Worm (Caenorhabditis elegans) whole organism, L4 larva: Measurements from ENCODE around the gene zyg-12.
A peak's percentile ranks its signal among the peaks of the same experiment; 100 is the strongest.

Experiments used
- F26F4.8 ChIP-seq: fragments of 200-800 bp; sonication (Bioruptor generic); conservative IDR thresholded peaks from 2 replicates; pipeline ENCODE4 v1.3.6; 2022; ENCODE audit warnings: missing genetic modification characterization, missing compliant biosample characterization
- T26A8.4 ChIP-seq: fragments of 200-800 bp; sonication (Bioruptor generic); IDR thresholded peaks from 2 replicates; pipeline ENCODE4 v1.3.6; 2022; ENCODE audit warnings: missing genetic modification characterization, missing compliant biosample characterization
- Y48G9A.11 ChIP-seq: fragments of 200-800 bp; sonication (Bioruptor generic); IDR thresholded peaks from 2 replicates; pipeline ENCODE4 v1.3.6; 2022; ENCODE audit warnings: missing genetic modification reagents, missing genetic modification characterization, missing compliant biosample characterization
- Y5F2A.4 ChIP-seq: fragments of 200-800 bp; sonication (Bioruptor generic); optimal IDR thresholded peaks from 2 replicates; lab custom pipeline; 2018; ENCODE audit warnings: mild to moderate bottlenecking, missing genetic modification characterization, missing compliant biosample characterization
- ZK546.5 ChIP-seq, 2 experiments: sonication (generic microtip); optimal IDR thresholded peaks; 2 replicates each; lab custom pipeline; 2017; ENCODE audit warnings: missing biosample characterization in 2 of 2, missing genetic modification characterization in 2 of 2
- aha-1 ChIP-seq: fragments of 150-350 bp; peaks from one replicate; lab custom pipeline; 2014; ENCODE audit warnings: missing biosample characterization, missing genetic modification characterization
- aly-2 ChIP-seq: sonication (generic microtip); optimal IDR thresholded peaks from 2 replicates; lab custom pipeline; 2018; ENCODE audit warnings: missing biosample characterization, missing genetic modification characterization
- ceh-28 ChIP-seq: fragments of 150-350 bp; optimal IDR thresholded peaks from 2 replicates; lab custom pipeline; 2014; ENCODE audit warnings: missing biosample characterization, missing genetic modification reagents, missing genetic modification characterization
- cey-2 ChIP-seq: sonication (generic microtip); optimal IDR thresholded peaks from 3 replicates; lab custom pipeline; 2017; ENCODE audit warnings: missing genetic modification characterization, mild to moderate bottlenecking, missing compliant biosample characterization, antibody characterized with exemption, borderline replicate concordance; ENCODE audit not compliant: insufficient read depth
- ctbp-1 ChIP-seq: fragments of 200-800 bp; sonication (Bioruptor generic); IDR thresholded peaks from 2 replicates; pipeline ENCODE4 v1.3.6; 2022; ENCODE audit warnings: missing genetic modification reagents, missing genetic modification characterization, missing compliant biosample characterization
- daf-16 ChIP-seq, 3 experiments: sonication (generic microtip); optimal IDR thresholded peaks; 2 replicates each; lab custom pipeline; 2016 to 2017; ENCODE audit warnings: missing genetic modification characterization in 3 of 3, missing genetic modification reagents in 3 of 3, mild to moderate bottlenecking in 2 of 3, missing compliant biosample characterization in 2 of 3, missing biosample characterization in 1 of 3, moderate library complexity in 1 of 3
- daf-19 ChIP-seq: fragments of 200-800 bp; sonication (Bioruptor generic); conservative IDR thresholded peaks from 2 replicates; pipeline ENCODE4 v1.3.6; 2022; ENCODE audit warnings: missing genetic modification characterization, missing compliant biosample characterization
- dmd-6 ChIP-seq: fragments of 200-800 bp; sonication (Bioruptor generic); IDR thresholded peaks from 2 replicates; pipeline ENCODE4 v1.3.6; 2022; ENCODE audit warnings: missing genetic modification reagents, missing genetic modification characterization, missing compliant biosample characterization
- dmd-9 ChIP-seq: fragments of 200-800 bp; sonication (Bioruptor generic); IDR thresholded peaks from 2 replicates; pipeline ENCODE4 v1.3.6; 2022; ENCODE audit warnings: missing genetic modification reagents, missing genetic modification characterization, missing compliant biosample characterization
- dpl-1 ChIP-seq: fragments of 150-350 bp; optimal IDR thresholded peaks from 2 replicates; lab custom pipeline; 2014; ENCODE audit warnings: missing biosample characterization, missing genetic modification reagents, missing genetic modification characterization
- dve-1 ChIP-seq: sonication (generic microtip); optimal IDR thresholded peaks from 2 replicates; lab custom pipeline; 2017; ENCODE audit warnings: antibody characterized with exemption, mild to moderate bottlenecking, missing genetic modification characterization, missing compliant biosample characterization; ENCODE audit not compliant: insufficient read depth
- fkh-10 ChIP-seq: fragments of 150-350 bp; optimal IDR thresholded peaks from 2 replicates; lab custom pipeline; 2014; ENCODE audit warnings: missing biosample characterization, missing genetic modification reagents, missing genetic modification characterization
- hif-1 ChIP-seq, 2 experiments: sonication (generic microtip); optimal IDR thresholded peaks; 2 replicates each; lab custom pipeline; 2016 to 2017; ENCODE audit warnings: missing compliant biosample characterization in 2 of 2, missing genetic modification characterization in 2 of 2, missing genetic modification reagents in 2 of 2, missing genotype in 2 of 2, mild to moderate bottlenecking in 1 of 2
- hlh-30 ChIP-seq: sonication (generic microtip); optimal IDR thresholded peaks from 2 replicates; lab custom pipeline; 2017; ENCODE audit warnings: antibody characterized with exemption, mild to moderate bottlenecking, missing genetic modification characterization, missing compliant biosample characterization; ENCODE audit not compliant: insufficient read depth
- hmg-1.1 ChIP-seq: fragments of 200-800 bp; sonication (Bioruptor generic); IDR thresholded peaks from 2 replicates; pipeline ENCODE4 v1.3.6; 2022; ENCODE audit warnings: missing genetic modification reagents, missing genetic modification characterization, missing compliant biosample characterization
- lin-13 ChIP-seq: fragments of 150-350 bp; optimal IDR thresholded peaks from 2 replicates; lab custom pipeline; 2014; ENCODE audit warnings: missing biosample characterization, missing genetic modification reagents, missing genetic modification characterization
- lin-15B ChIP-seq: fragments of 150-350 bp; sonication (generic microtip); optimal IDR thresholded peaks from 3 replicates; lab custom pipeline; 2014; ENCODE audit warnings: missing biosample characterization, missing genetic modification characterization
- lin-38 ChIP-seq: fragments of 200-800 bp; sonication (Bioruptor generic); IDR thresholded peaks from 2 replicates; pipeline ENCODE4 v1.3.6; 2022; ENCODE audit warnings: missing genetic modification reagents, missing genetic modification characterization, missing compliant biosample characterization
- lsy-2 ChIP-seq, 2 experiments: fragments of 150-350 bp in 1 of 2; sonication (generic microtip) in 1 of 2; optimal IDR thresholded peaks; 2 replicates each; lab custom pipeline; 2014 to 2017; ENCODE audit warnings: missing biosample characterization in 2 of 2, missing genetic modification characterization in 2 of 2
- madf-5 ChIP-seq, 2 experiments: fragments of 200-800 bp; sonication (Bioruptor generic); IDR thresholded peaks; 2 replicates each; pipeline ENCODE4 v1.3.6; 2022; ENCODE audit warnings: missing compliant biosample characterization in 2 of 2, missing genetic modification characterization in 2 of 2
- mep-1 ChIP-seq: fragments of 150-350 bp; sonication (generic microtip); optimal IDR thresholded peaks from 3 replicates; lab custom pipeline; 2014; ENCODE audit warnings: missing biosample characterization, missing genetic modification characterization
- mes-2 ChIP-seq: sonication (generic microtip); optimal IDR thresholded peaks from 2 replicates; lab custom pipeline; 2016; ENCODE audit warnings: missing genotype, mild to moderate bottlenecking, missing genetic modification characterization, missing compliant biosample characterization; ENCODE audit not compliant: poor library complexity, severe bottlenecking
- mxl-3 ChIP-seq: fragments of 200-800 bp; sonication (Bioruptor generic); optimal IDR thresholded peaks from 2 replicates; lab custom pipeline; 2018; ENCODE audit warnings: mild to moderate bottlenecking, missing genetic modification characterization, missing compliant biosample characterization
- nhr-111 ChIP-seq: fragments of 200-800 bp; sonication (Bioruptor generic); optimal IDR thresholded peaks from 2 replicates; lab custom pipeline; 2018; ENCODE audit warnings: mild to moderate bottlenecking, missing genetic modification characterization, missing compliant biosample characterization
- nhr-28 ChIP-seq: fragments of 150-350 bp; optimal IDR thresholded peaks from 2 replicates; lab custom pipeline; 2014; ENCODE audit warnings: missing biosample characterization, missing genetic modification characterization
- nhr-41 ChIP-seq: fragments of 200-800 bp; sonication (Bioruptor generic); IDR thresholded peaks from 2 replicates; pipeline ENCODE4 v1.3.6; 2022; ENCODE audit warnings: missing genetic modification reagents, missing genetic modification characterization, missing compliant biosample characterization
- nhr-6 ChIP-seq: fragments of 150-350 bp; optimal IDR thresholded peaks from 2 replicates; lab custom pipeline; 2014; ENCODE audit warnings: missing biosample characterization, missing genetic modification characterization
- nhr-76 ChIP-seq: fragments of 150-350 bp; optimal IDR thresholded peaks from 2 replicates; lab custom pipeline; 2014; ENCODE audit warnings: missing biosample characterization, missing genetic modification characterization
- pha-4 ChIP-seq, 2 experiments: fragments of 150-350 bp in 1 of 2; fragments of 200-800 bp in 1 of 2; sonication (Bioruptor generic) in 1 of 2; IDR thresholded peaks in 1 of 2; optimal IDR thresholded peaks in 1 of 2; 2 replicates each; pipeline versions ENCODE4 v1.3.6 to Lab custom; 2014 to 2022; ENCODE audit warnings: missing genetic modification characterization in 2 of 2, missing genetic modification reagents in 2 of 2, missing biosample characterization in 1 of 2, missing compliant biosample characterization in 1 of 2
- rbr-2 ChIP-seq: sonication (generic microtip); optimal IDR thresholded peaks from 2 replicates; lab custom pipeline; 2016; ENCODE audit warnings: missing genotype, missing genetic modification characterization, missing compliant biosample characterization
- spr-1 ChIP-seq: sonication (generic microtip); optimal IDR thresholded peaks from 2 replicates; lab custom pipeline; 2016; ENCODE audit warnings: mild to moderate bottlenecking, missing genetic modification characterization, missing compliant biosample characterization
- tra-1 ChIP-seq: fragments of 200-800 bp; sonication (Bioruptor generic); IDR thresholded peaks from 2 replicates; pipeline ENCODE4 v1.3.6; 2022; ENCODE audit warnings: missing genetic modification reagents, missing genetic modification characterization, missing compliant biosample characterization
- unc-130 ChIP-seq: sonication (generic microtip); optimal IDR thresholded peaks from 2 replicates; lab custom pipeline; 2016; ENCODE audit warnings: missing genetic modification reagents, missing genetic modification characterization, missing compliant biosample characterization
- unc-39 ChIP-seq: sonication (generic microtip); optimal IDR thresholded peaks from 2 replicates; lab custom pipeline; 2017; ENCODE audit warnings: missing biosample characterization, missing genetic modification characterization
- zag-1 ChIP-seq: fragments of 150-350 bp; optimal IDR thresholded peaks from 2 replicates; lab custom pipeline; 2014; ENCODE audit warnings: missing biosample characterization, missing genetic modification characterization
- ztf-7 ChIP-seq: fragments of 150-350 bp; optimal IDR thresholded peaks from 2 replicates; lab custom pipeline; 2014; ENCODE audit warnings: missing biosample characterization, missing genetic modification characterization

zyg-12 gene

ce11 chrII:4992977-4993376 is 43.3 kb downstream of the zyg-12 start, which contains the start of gene pigb-1:
pigb-1 (minus strand) TSS chrII:4993077.
- TF ChIP-seq nhr-76 (tag; lab: Kevin White, UChicago) (no peak), mep-1 (no peak), ctbp-1 (GFP tag; lab: Robert Waterston, UW) (0 out of 2 replicates have a peak, but pooled peaks have one; percentile 19)

- TF ChIP-seq fkh-10 (GFP tag; lab: Kevin White, UChicago) (peak; percentile 31), hmg-1.1 (GFP tag; lab: Robert Waterston, UW) (no peak), Y48G9A.11 (GFP tag; lab: Robert Waterston, UW) (0 out of 2 replicates have a peak, but pooled peaks have one; percentile 20), mep-1 (peak; percentile 18), lsy-2 (tag; optimal IDR thresholded peaks at IDR 0.05; lab: Kevin White, UChicago) (peak in 1 of 2 experiments; percentile 62), dve-1 (tag; lab: Kevin White, UChicago) (peak; percentile 16), nhr-6 (tag; lab: Kevin White, UChicago) (peak; percentile 59), ceh-28 (tag; lab: Kevin White, UChicago) (no peak), aly-2 (tag; lab: Kevin White, UChicago) (no peak), zag-1 (tag; lab: Kevin White, UChicago) (no peak), hif-1 (tag; optimal IDR thresholded peaks at IDR 0.05; lab: Kevin White, UChicago) (peak in 1 of 2 experiments; percentile 68), lin-38 (GFP tag; lab: Robert Waterston, UW) (peak; percentile 52), mxl-3 (GFP tag; lab: Kevin White, UChicago) (peak; percentile 24), cey-2 (tag; lab: Kevin White, UChicago) (no peak), mes-2 (tag; lab: Kevin White, UChicago) (peak; percentile 96), lin-13 (GFP tag; lab: Kevin White, UChicago) (peak; percentile 48), daf-16 (GFP tag; optimal IDR thresholded peaks at IDR 0.05; lab: Kevin White, UChicago) (no peak), daf-16 (tag; optimal IDR thresholded peaks at IDR 0.05; lab: Kevin White, UChicago) (peak; percentile 47), nhr-28 (tag; lab: Kevin White, UChicago) (no peak), madf-5 (GFP tag; IDR thresholded peaks at IDR 0.05; lab: Robert Waterston, UW) (no peak), rbr-2 (tag; lab: Kevin White, UChicago) (peak; percentile 3), aha-1 (tag; lab: Kevin White, UChicago) (peak; percentile 95), dpl-1 (peak; percentile 71), unc-130 (GFP tag; lab: Kevin White, UChicago) (peak; percentile 83)
- TF ChIP-seq, all 104 proteins: peak for 16
These were observed 44.0 kb downstream of the zyg-12 start, which contains the start of the genes eif-1 and vps-24 for ce11 chrII:4993530-4994192. eif-1 (minus strand) TSS chrII:4993580. vps-24 (plus strand) TSS chrII:4993998.

- no peak for TF ChIP-seq unc-39 (tag; lab: Kevin White, UChicago)
- TF ChIP-seq dmd-6: peak; percentile 7; the same call in 1 of the 2 replicates
- TF ChIP-seq ZK546.5 (tag; optimal IDR thresholded peaks at IDR 0.05; lab: Kevin White, UChicago): no peak
- TF ChIP-seq hlh-30 (tag; lab: Kevin White, UChicago): peak; percentile 20
- no peak for TF ChIP-seq ctbp-1 (GFP tag; lab: Robert Waterston, UW)
These were observed 45.2 kb downstream of the zyg-12 start, which contains the start of gene rnh-1.0 for ce11 chrII:4994939-4995338. rnh-1.0 (plus strand) TSS chrII:4995327.

- TF ChIP-seq ztf-7 (tag; lab: Kevin White, UChicago) (no peak), spr-1 (no peak), nhr-28 (tag; lab: Kevin White, UChicago) (no peak), hlh-30 (tag; lab: Kevin White, UChicago) (no peak), dmd-9 (GFP tag; lab: Robert Waterston, UW) (no peak), tra-1 (no peak), nhr-41 (GFP tag; lab: Robert Waterston, UW) (no peak), F26F4.8 (GFP tag; lab: Robert Waterston, UW) (no peak), lin-15B (tag; lab: Kevin White, UChicago) (no peak), nhr-76 (tag; lab: Kevin White, UChicago) (no peak), dpl-1 (no peak), nhr-111 (no peak), daf-19 (no peak), Y5F2A.4 (GFP tag; lab: Kevin White, UChicago) (no peak), T26A8.4 (GFP tag; lab: Robert Waterston, UW) (no peak), pha-4 (GFP tag; IDR thresholded peaks at IDR 0.05; lab: Robert Waterston, UW) (no peak), pha-4 (tag; optimal IDR thresholded peaks at IDR 0.05; lab: Kevin White, UChicago) (no peak)
- TF ChIP-seq, all 104 proteins: peak for 0
These were observed 49.0 kb downstream of the zyg-12 start, which contains the start of gene F59A6.11 for ce11 chrII:4998657-4999056. F59A6.11 (minus strand) TSS chrII:4998757.
